Fruit fly (Drosophila melanogaster): ENCODE measurements around the gene trbl.

The trbl gene

DNA sequence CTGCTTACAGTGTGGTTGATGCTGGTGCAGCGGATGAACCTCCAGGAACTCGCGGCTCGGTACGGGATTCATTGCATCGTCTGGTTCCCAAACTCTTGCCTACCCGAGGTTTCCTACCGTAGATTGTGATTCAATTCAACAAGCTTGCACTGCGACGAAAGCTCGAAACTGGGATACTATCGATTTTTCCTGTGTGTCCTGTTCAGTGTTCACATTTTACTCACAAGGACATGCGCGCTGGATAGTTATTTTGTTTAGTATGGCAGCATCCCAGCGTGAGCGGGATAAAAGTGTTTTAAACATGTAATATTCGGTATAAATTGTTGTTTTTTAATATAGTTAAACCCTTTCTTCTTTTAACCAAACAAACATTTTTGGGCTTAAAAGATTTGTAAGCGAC lies 24.5 kb upstream of the trbl start, which contains the start of gene CG5282:
Gene CG5282, minus strand, starts transcription at position 184 of the 400 bp plus-strand sequence.
- TF ChIP-seq noc (tag; optimal IDR thresholded peaks at IDR 0.05) = no peak

DNA sequence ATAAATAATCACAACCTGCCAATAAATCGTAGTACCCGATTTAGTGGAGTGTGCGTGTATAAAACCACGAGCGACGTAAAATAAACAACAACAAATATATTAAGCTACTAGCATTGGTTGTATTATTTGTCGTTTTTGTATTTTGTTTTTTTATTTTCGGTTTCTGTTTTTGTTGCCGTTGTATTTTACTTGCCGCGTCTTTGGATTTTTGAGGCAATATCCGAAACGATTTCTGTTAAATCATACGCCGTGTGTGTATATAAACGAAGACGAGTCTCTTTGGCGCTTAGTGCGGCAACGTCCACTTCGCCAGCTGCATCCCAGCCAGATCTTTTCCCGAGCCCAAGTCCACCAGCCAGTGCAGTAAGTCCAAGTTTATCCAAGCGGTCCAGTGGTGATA lies 11.9 kb upstream of the trbl start, which contains the start of gene zye:
Gene zye, plus strand, starts transcription at position 301 of the 400 bp plus-strand sequence.
- no peak for TF ChIP-seq noc (tag; optimal IDR thresholded peaks at IDR 0.05)

DNA sequence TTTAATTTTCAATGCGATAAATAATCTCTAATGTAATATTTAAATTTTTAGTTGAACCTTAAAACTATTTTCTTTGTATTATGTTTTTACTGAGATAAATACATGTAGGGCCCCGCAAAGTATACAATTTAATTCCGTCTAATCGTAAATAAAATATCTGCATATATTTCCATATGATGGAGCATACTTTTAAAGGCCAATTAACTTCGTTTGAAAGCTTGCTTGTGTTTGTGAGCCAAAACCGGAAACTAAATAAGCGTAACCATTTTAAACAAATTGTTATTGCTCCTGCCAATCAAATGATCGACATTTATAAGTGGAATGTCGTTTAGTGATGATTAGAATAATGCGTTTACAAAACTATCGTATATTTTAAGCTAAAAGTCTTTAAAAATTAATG lies 9.4 kb upstream of the trbl start:
- no peak for TF ChIP-seq noc (tag; optimal IDR thresholded peaks at IDR 0.05)

DNA sequence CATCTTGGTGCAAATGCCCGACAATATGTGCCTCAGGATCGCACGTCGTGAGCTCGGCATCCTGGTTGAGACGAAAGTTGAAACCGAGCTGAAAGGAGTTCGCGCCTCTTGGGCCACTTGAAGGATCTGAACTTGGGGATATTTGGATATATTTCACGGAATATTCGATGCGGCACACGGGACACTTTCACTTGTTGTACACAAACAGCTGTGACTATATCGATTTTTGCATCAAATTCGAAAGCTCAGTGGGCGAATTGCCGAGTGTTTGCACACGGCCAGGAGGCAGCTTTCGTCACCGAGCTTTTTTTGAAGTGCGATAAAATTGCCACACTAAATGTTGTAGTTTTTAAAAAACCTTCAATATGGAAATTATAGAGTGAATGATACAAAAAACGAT lies 8.9 kb upstream of the trbl start, which contains the start of gene CG13248:
Gene CG13248, minus strand, starts transcription at position 222 of the 400 bp plus-strand sequence.
- TF ChIP-seq noc (tag; optimal IDR thresholded peaks at IDR 0.05) = no peak

DNA sequence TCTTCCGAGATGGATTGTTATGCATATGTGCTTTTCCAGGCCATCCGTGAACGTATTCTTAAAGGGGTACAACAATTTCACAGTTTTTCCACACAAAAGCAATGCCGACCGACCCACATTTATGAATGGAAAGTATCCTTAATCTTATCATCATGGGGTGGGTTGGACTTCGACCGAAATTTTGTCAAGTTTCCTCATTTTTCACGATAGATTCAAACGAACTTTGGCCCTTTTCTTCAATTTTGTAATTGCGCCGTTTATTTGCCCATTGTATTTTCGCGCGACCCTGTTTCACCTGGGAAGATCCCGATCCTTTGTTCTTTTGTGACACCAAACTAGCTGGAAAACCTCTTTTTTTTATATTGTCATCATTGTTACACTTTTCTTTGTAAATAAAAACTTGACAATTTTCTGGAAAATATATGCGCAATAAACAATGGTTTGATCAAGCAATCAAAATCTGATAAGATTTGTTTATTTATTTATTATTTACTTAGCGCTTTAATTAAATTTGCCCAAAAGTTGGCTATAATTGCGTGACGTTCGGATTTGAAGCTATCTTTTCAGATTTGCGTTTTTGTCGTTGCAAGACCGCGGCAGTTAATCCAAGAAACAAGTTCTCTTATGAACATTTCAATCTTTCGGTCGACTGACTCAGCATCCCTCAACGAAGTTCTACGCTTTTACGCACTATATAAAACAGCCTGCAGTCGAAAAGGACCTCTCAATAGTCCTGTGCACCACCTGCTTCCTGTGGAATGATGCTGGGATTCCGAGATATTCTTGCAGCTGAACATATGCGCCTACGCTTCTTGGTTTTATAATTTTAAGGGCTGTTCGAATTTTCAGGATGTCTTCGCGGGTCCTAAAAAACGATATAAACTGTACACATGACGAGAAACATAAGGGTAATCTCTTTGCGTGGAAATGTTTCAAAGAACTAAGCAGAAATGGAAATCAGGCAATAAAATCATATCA lies 4.9 kb upstream of the trbl start:
- no peak for TF ChIP-seq noc (tag; optimal IDR thresholded peaks at IDR 0.05)

DNA sequence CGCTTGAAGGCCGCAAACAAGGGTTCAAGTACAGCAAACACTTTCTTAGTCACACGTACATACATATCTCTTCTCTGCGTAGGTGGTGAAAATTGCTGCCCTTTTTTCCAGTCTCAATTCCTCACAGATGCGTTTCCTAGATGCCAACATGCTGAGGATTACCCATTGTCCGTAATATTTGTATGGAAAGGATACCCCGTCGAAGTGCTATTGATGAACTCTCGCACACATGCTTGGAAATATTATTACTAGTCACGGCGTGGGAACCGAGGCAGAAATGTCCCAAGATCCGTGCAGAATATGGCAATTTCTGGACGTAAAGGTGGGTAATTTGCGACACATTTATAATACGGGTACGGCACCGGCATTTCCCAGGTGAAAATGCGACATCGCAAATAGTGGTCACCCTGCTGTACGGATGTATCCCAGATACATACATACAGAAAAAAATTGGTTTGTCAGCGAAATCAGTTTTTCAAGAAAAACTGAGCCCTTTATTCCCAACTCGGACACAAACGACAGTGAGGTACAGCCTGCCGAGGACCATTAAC lies 4.0 kb upstream of the trbl start:
- no peak for TF ChIP-seq noc (tag; optimal IDR thresholded peaks at IDR 0.05)

DNA sequence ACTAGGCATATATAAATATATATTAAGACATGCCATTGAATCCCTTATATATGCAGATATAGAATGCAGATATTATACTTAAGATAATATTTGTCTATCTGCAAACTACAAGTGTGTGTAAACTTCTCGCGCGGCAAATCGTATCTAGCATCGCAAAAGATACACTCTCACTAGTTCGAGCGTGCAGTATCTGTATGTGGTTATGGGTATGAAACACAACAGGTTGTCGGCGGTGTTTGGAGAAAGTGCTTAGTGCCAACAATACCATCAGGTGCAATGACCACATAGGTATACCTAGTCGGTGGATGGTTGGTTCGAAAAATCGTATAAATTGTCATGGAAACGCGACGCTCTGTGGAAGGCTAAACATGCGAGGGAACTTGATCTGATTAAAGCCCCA lies 3.1 kb upstream of the trbl start:
- TF ChIP-seq noc (tag; optimal IDR thresholded peaks at IDR 0.05) = no peak

DNA sequence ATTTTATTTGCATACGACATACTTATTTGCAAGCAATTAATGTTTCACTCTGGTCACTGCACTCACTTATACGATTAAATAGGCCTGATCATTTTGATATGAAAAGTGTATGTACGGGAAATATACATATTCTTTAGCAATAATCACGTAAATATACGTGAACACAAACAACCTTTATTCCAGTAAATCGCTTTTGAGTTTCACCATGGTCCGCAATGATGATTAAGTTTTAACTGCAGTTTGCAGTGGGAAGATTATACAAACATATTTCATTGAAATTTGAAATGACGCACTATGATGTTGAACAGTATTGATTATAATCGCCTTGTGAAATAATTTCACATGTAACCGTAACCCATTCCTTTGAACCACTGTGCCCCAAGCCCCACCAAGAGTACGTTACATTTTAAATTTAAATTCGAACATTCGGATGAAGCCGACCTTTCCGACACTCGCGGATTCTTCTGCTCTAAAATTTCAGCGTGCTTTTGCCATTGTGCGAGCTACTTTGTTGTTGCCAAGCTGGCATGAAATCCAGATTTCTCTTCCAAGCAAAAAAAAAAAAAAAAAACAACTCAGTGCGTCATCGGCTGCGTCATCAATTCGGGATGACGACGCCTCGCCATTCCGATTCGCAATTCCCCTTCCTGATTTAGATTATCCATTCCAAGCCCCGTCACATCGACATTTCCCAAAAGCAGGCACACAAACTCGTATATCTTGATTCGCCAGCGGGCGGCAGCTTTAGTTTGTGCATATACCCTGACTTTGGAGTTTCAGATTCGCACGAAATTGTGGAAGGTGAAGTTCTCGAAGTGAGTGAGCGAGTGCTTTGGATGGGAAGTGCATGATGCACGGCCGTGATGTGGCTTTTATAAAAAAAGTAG lies 2.3 kb upstream of the trbl start:
- no peak for TF ChIP-seq noc (tag; optimal IDR thresholded peaks at IDR 0.05)

DNA sequence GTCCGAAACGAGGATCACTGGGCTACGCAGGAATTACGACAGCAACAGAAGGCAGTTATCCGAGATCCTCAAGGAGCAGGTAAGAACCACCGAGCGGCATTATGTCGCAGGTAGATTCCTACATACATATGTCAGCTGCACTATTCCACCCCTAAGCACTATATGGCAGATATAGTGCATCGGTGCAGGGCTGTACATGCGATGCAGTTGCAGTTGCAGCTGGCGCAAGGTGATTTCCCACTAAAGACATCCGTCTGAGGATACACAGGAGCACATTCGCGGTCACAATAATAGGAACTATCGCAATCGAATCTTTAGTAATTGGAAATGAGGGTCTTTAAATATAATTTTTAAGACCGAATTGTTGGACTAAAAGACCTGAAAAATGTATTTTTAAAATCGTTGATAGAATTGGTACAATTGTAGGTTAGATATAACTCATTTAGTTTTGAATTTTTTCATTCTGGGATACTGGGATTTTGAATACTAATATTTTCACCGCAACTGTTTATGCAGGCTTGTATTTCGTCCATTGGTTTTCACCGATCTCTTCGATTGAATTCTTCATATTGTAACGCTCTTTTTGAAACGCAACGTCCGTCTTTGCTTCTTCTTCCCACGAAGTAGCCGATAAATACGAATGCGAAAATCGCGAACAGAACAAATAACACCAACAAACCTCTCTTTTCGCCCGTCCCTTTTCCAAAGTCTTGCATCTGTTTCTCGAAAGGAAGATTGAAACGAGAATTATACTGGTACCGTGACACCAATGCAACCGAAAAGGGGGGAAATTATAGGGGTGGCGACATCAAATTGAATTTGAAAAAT lies 1.5 kb upstream of the trbl start:
- TF ChIP-seq noc (tag; optimal IDR thresholded peaks at IDR 0.05) = no peak

DNA sequence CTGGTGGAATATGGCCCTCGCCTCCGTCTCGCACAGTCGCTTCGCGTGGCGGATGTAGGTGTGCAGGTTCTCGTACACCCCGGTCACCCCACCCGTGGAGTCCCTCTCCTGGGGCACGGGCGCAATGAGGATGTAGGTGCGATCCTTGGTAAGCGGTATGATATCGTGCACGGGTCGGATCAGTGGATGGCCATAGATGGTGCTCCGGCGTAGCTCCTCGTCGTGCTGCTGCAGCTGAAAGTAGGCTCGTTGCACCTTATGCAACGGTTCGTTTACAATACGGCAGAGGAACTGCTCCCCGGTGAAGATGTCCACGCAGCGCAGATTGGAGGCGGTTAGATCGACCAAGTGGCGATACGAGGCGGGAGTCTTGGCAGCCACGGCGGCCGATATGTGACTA lies 894 bp downstream of the trbl start:
- TF ChIP-seq noc (tag; optimal IDR thresholded peaks at IDR 0.05) = no peak

DNA sequence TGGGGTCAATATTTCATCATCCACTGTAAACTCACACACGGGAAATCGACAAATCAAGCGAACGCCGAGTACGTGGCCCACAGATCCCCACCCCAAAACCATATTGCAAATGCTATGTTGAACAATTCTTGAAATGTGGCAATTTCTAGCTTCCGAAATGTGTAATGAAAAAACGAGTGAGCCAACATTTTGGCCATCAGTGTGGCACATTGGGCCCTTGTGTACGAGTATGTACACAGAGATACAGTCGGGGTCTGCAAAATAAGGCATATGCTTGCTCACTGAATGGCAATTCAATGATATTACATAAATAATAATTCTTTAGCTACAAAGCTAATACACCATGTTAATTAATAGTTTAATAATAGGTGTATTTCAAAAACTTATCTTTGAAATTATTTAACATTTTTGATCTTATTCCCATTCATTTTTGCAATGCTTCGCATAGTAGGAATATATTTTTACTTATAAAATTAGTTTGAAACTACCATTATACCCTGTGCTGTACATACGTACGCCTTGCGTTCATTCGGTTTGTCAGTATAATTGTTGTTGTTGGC lies 1.8 kb downstream of the trbl start:
- peak; percentile 83 for TF ChIP-seq noc (tag; optimal IDR thresholded peaks at IDR 0.05)

DNA sequence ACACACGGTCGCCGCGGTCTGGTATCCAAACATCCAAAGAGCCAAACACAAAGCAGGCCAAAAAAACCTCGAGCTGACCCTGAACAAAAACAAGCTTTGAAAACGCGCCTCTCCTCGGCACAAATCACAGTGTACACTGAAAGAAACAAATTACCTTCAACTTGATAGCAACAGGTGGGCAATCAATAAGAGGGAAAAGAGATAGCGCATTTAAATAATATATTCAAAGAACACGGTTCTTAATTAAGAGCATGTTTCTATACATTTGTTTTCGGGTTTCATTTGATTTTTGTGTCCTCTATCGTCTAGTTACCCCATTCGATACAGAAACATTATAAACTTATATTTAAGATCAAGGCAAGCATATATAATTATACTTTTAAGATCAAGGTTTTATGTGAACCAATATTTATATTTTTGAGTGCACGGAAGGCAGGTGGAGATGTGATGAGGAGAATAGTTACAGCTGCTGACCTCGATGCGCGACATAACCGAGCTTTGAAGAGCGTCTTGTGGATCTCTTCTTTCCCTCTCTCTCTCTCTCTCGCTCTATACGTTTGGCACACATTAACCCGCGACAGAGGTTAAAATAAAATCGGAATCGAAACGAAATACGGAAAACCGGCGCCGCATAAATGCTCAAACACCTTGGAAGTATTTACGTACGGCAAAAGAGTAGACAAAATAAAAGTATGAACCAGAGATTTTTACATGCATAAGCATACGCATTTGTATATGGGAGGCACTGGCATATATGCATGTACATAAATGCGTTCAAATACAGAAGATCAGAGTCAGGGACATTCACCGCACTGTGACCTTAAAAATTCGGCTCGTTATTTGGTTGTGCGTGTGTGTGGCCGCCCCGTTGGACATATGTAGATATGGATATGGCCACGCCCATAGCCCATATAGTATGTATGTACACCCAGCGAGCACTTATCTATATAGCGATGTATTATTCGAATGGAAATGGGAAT lies 2.9 kb downstream of the trbl start:
- peak; percentile 75 for TF ChIP-seq noc (tag; optimal IDR thresholded peaks at IDR 0.05)

DNA sequence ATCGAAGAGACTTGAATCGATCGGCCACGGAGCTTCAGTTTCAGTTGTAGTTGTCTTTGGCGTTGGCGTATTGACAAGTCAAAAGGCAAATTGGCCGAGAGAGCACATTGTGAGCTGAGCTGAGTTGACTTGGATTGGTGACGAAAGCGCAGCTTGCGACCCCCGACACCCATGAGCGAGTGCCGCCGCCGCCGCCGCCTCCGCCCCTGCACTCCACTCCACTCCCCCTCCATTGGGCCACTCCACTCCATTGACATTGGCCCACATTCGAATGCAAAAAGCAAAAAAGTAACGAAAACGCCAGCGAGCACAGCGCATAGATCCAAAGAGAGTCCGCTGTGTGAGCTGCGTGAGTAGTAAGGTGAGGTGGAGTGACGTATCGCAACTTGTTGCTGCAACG lies 3.6 kb downstream of the trbl start:
- no peak for TF ChIP-seq noc (tag; optimal IDR thresholded peaks at IDR 0.05)

DNA sequence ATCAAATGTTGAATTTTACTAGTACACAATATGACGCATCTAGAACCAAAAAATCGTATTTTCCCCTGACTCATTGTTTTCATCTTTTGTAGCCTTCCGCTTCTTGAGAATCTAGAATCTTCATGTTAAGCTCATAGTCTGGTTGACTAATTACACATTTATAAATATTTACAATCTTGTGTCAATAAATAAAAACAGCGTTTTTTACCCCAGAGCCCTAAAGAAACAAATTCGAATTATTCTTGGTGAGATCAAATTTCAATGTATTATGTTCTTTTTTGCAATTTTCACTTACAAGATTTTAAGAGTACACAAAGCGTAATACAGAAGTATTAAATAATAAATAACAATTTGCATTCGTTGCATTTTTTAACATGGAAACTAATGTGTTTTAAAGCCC lies 5.4 kb downstream of the trbl start:
- TF ChIP-seq noc (tag; optimal IDR thresholded peaks at IDR 0.05) = no peak
